Fruit fly (Drosophila melanogaster): ENCODE data around the gene CG14877.

The CG14877 gene

dm6 chr3R:15927172-15927571 lies 31.3 kb upstream of the CG14877 start (continued):
- TF ChIP-seq CG11695 (GFP tag; IDR thresholded peaks at IDR 0.05) (peak; percentile 32; the same call in 1 of the 3 replicates), pan (optimal IDR thresholded peaks at IDR 0.05) (no peak), pan (GFP tag; optimal IDR thresholded peaks at IDR 0.05 in 1 of 2, IDR thresholded peaks at IDR 0.05 in 1 of 2) (no peak), tup (GFP tag; optimal IDR thresholded peaks at IDR 0.05) (no peak), toy (GFP tag; IDR thresholded peaks at IDR 0.05) (no peak), gsb (GFP tag; IDR thresholded peaks at IDR 0.05) (no peak), CrebB (tag; optimal IDR thresholded peaks at IDR 0.05) (no peak), Fer3 (tag; optimal IDR thresholded peaks at IDR 0.05) (no peak), pita (GFP tag; optimal IDR thresholded peaks at IDR 0.05) (no peak), CG17361 (GFP tag; IDR thresholded peaks at IDR 0.05) (peak; percentile 41; the same call in 1 of the 3 replicates), gsb-n (tag; optimal IDR thresholded peaks at IDR 0.05) (no peak), Oaz (GFP tag; IDR thresholded peaks at IDR 0.05) (peak; percentile 54; the same call in 1 of the 2 replicates), CG13424 (tag; optimal IDR thresholded peaks at IDR 0.05) (peak; percentile 44), nmo (GFP tag; optimal IDR thresholded peaks at IDR 0.05) (peak; percentile 40), CG4707 (GFP tag; optimal IDR thresholded peaks at IDR 0.05) (peak; percentile 29), CG16863 (GFP tag; optimal IDR thresholded peaks at IDR 0.05) (no peak), kay (GFP tag; optimal IDR thresholded peaks at IDR 0.05) (no peak), CG6813 (GFP tag; optimal IDR thresholded peaks at IDR 0.05) (no peak), Poxn (GFP tag; IDR thresholded peaks at IDR 0.05) (no peak), tap (tag; optimal IDR thresholded peaks at IDR 0.05) (peak; percentile 12), CG5180 (GFP tag; optimal IDR thresholded peaks at IDR 0.05) (no peak), en (GFP tag; optimal IDR thresholded peaks at IDR 0.05) (no peak), psq (GFP tag; optimal IDR thresholded peaks at IDR 0.05) (no peak), insv (GFP tag; optimal IDR thresholded peaks at IDR 0.05) (no peak), Hsf (GFP tag; optimal IDR thresholded peaks at IDR 0.05) (no peak), Myb (GFP tag; optimal IDR thresholded peaks at IDR 0.05) (no peak), CG13296 (GFP tag; optimal IDR thresholded peaks at IDR 0.05) (peak; percentile 14), Mad (GFP tag; optimal IDR thresholded peaks at IDR 0.05) (no peak), CG12391 (tag; optimal IDR thresholded peaks at IDR 0.05) (peak; percentile 38), CG1602 (GFP tag; optimal IDR thresholded peaks at IDR 0.05) (peak; percentile 1), lilli (GFP tag; optimal IDR thresholded peaks at IDR 0.05) (peak; percentile 28), CG8765 (GFP tag; IDR thresholded peaks at IDR 0.05) (no peak), E2f2 (GFP tag; IDR thresholded peaks at IDR 0.05) (peak; percentile 22; the same call in 1 of the 2 replicates), H15 (GFP tag; IDR thresholded peaks at IDR 0.05) (no peak), zen (tag; optimal IDR thresholded peaks at IDR 0.05) (peak; percentile 29), Taf1 (GFP tag; IDR thresholded peaks at IDR 0.05) (no peak), CG18619 (GFP tag; optimal IDR thresholded peaks at IDR 0.05) (no peak), Lpt (GFP tag; optimal IDR thresholded peaks at IDR 0.05) (no peak), gcm2 (GFP tag; optimal IDR thresholded peaks at IDR 0.05) (no peak), CG18011 (GFP tag; optimal IDR thresholded peaks at IDR 0.05) (no peak), pum (GFP tag; optimal IDR thresholded peaks at IDR 0.05) (no peak), CG8290 (GFP tag; optimal IDR thresholded peaks at IDR 0.05) (no peak), CG8290 (tag; optimal IDR thresholded peaks at IDR 0.05) (no peak), Side (GFP tag; optimal IDR thresholded peaks at IDR 0.05) (no peak), ash1 (GFP tag; optimal IDR thresholded peaks at IDR 0.05) (no peak), Dek (tag; optimal IDR thresholded peaks at IDR 0.05) (no peak), BtbVII (GFP tag; optimal IDR thresholded peaks at IDR 0.05) (no peak), dan (GFP tag; IDR thresholded peaks at IDR 0.05) (no peak), CG31365 (tag; optimal IDR thresholded peaks at IDR 0.05) (no peak), NC2α (GFP tag; optimal IDR thresholded peaks at IDR 0.05) (no peak), CG7357 (GFP tag; IDR thresholded peaks at IDR 0.05) (peak; percentile 46; the same call in 1 of the 3 replicates), maf-S (GFP tag; optimal IDR thresholded peaks at IDR 0.05) (no peak), Asciz (GFP tag; optimal IDR thresholded peaks at IDR 0.05) (no peak)
